Worm (Caenorhabditis elegans) whole organism, mixed stage, embryonic: Measurements from ENCODE around the gene egg-2.

Source experiments
- elt-3 ChIP-seq: fragments of 150-350 bp; optimal IDR thresholded peaks from 2 replicates; lab custom pipeline; 2014; ENCODE audit warnings: missing biosample characterization, missing genetic modification characterization
- lin-13 ChIP-seq: fragments of 150-350 bp; optimal IDR thresholded peaks from 2 replicates; lab custom pipeline; 2014; ENCODE audit warnings: missing biosample characterization, missing genetic modification characterization
- mab-5 ChIP-seq: fragments of 150-350 bp; optimal IDR thresholded peaks from 2 replicates; lab custom pipeline; 2014; ENCODE audit warnings: missing biosample characterization, missing genetic modification characterization
- mep-1 ChIP-seq: fragments of 150-350 bp; optimal IDR thresholded peaks from 2 replicates; lab custom pipeline; 2017; ENCODE audit warnings: missing biosample characterization, missing genetic modification reagents, missing genetic modification characterization, inconsistent platforms
- mls-2 ChIP-seq: sonication (generic microtip); optimal IDR thresholded peaks from 2 replicates; lab custom pipeline; 2016; ENCODE audit warnings: mild to moderate bottlenecking, missing genetic modification characterization, moderate library complexity, missing compliant biosample characterization
- nhr-237 ChIP-seq: fragments of 150-350 bp; optimal IDR thresholded peaks from 2 replicates; lab custom pipeline; 2014; ENCODE audit warnings: missing biosample characterization, missing genetic modification characterization
- nhr-28 ChIP-seq: fragments of 150-350 bp; optimal IDR thresholded peaks from 2 replicates; lab custom pipeline; 2014; ENCODE audit warnings: missing biosample characterization, missing genetic modification characterization
- pha-4 ChIP-seq: fragments of 150-350 bp; optimal IDR thresholded peaks from 2 replicates; lab custom pipeline; 2018; ENCODE audit warnings: missing biosample characterization, missing genetic modification reagents, missing genetic modification characterization
- snpc-4 ChIP-seq: fragments of 150-350 bp; optimal IDR thresholded peaks from 2 replicates; lab custom pipeline; 2014; ENCODE audit warnings: missing biosample characterization, missing genetic modification characterization
- sptf-1 ChIP-seq: sonication (generic microtip); optimal IDR thresholded peaks from 2 replicates; lab custom pipeline; 2017; ENCODE audit warnings: mild to moderate bottlenecking, missing genetic modification characterization, moderate library complexity, missing compliant biosample characterization
- unc-62 ChIP-seq: fragments of 150-350 bp; optimal IDR thresholded peaks from 2 replicates; lab custom pipeline; 2014; ENCODE audit warnings: missing biosample characterization, missing genetic modification reagents, missing genetic modification characterization
- ztf-11 ChIP-seq: fragments of 150-350 bp; optimal IDR thresholded peaks from 2 replicates; lab custom pipeline; 2014; ENCODE audit warnings: missing biosample characterization, missing genetic modification characterization

ce11 chrIII:7032070-7032469, 28.3 kb downstream of the egg-2 start:
- TF ChIP-seq mab-5 (tag; lab: Kevin White, UChicago) (no peak), unc-62 (GFP tag; lab: Kevin White, UChicago) (no peak), pha-4 (no peak), snpc-4 (tag; lab: Kevin White, UChicago) (no peak), elt-3 (tag; lab: Kevin White, UChicago) (no peak), sptf-1 (tag; lab: Kevin White, UChicago) (no peak), lin-13 (tag; lab: Kevin White, UChicago) (no peak), nhr-237 (tag; lab: Kevin White, UChicago) (no peak), ztf-11 (tag; lab: Kevin White, UChicago) (no peak), mep-1 (tag; lab: Kevin White, UChicago) (no peak), nhr-28 (tag; lab: Kevin White, UChicago) (no peak), mls-2 (tag; lab: Kevin White, UChicago) (no peak)
